Fruit fly (Drosophila melanogaster) whole organism, embryonic: Measurements from ENCODE around the gene rasp.

Experiments
- Ada2b ChIP-seq: fragments of 200-800 bp; sonication (Bioruptor generic); IDR thresholded peaks from 2 replicates; pipeline ENCODE4 v1.3.6; 2022; ENCODE audit warnings: missing biosample characterization, missing genetic modification characterization
- Aef1 ChIP-seq: fragments of 200-800 bp; sonication (Bioruptor generic); IDR thresholded peaks from 3 replicates; pipeline ENCODE4 v1.3.6; 2022; ENCODE audit warnings: missing biosample characterization, missing genetic modification characterization
- Antp ChIP-seq: fragments of 200-800 bp; sonication (Bioruptor generic); optimal IDR thresholded peaks from 3 replicates; lab custom pipeline; 2016; ENCODE audit warnings: missing biosample characterization, missing genetic modification characterization
- Atf-2 ChIP-seq: fragments of 200-800 bp; sonication (Bioruptor generic); optimal IDR thresholded peaks from 2 replicates; lab custom pipeline; 2016; ENCODE audit warnings: missing biosample characterization, missing genetic modification characterization
- Atf6 ChIP-seq: fragments of 200-800 bp; sonication (Bioruptor generic); IDR thresholded peaks from 2 replicates; pipeline ENCODE4 v1.3.6; 2022; ENCODE audit warnings: missing biosample characterization, missing genetic modification characterization
- Bgb ChIP-seq: fragments of 200-800 bp; sonication (Bioruptor generic); IDR thresholded peaks from 2 replicates; pipeline ENCODE4 v1.3.6; 2022; ENCODE audit warnings: missing biosample characterization, missing genetic modification characterization; ENCODE audit not compliant: partially characterized antibody
- BtbVII ChIP-seq: fragments of 200-800 bp; sonication (Bioruptor generic); optimal IDR thresholded peaks from 3 replicates; lab custom pipeline; 2017; ENCODE audit warnings: missing biosample characterization, mild to moderate bottlenecking, missing genetic modification characterization
- CG10462 ChIP-seq: fragments of 200-800 bp; sonication (Bioruptor generic); optimal IDR thresholded peaks from 2 replicates; lab custom pipeline; 2016; ENCODE audit warnings: missing biosample characterization, missing genetic modification characterization
- CG10654 ChIP-seq: fragments of 200-800 bp; sonication (Bioruptor generic); optimal IDR thresholded peaks from 2 replicates; lab custom pipeline; 2016; ENCODE audit warnings: missing biosample characterization, missing genetic modification characterization
- CG14965 ChIP-seq: fragments of 200-800 bp; sonication (Bioruptor generic); optimal IDR thresholded peaks from 2 replicates; lab custom pipeline; 2016; ENCODE audit warnings: missing biosample characterization, missing genetic modification characterization, borderline replicate concordance
- CG15011 ChIP-seq: fragments of 200-800 bp; sonication (Bioruptor generic); optimal IDR thresholded peaks from 3 replicates; lab custom pipeline; 2018; ENCODE audit warnings: missing biosample characterization, mild to moderate bottlenecking, missing genetic modification characterization
- CG15073 ChIP-seq: fragments of 200-800 bp; sonication (Bioruptor generic); optimal IDR thresholded peaks from 2 replicates; lab custom pipeline; 2016; ENCODE audit warnings: missing biosample characterization, missing genetic modification characterization
- CG15601 ChIP-seq: fragments of 200-800 bp; sonication (Bioruptor generic); optimal IDR thresholded peaks from 3 replicates; lab custom pipeline; 2019; ENCODE audit warnings: missing biosample characterization, mild to moderate bottlenecking, missing genetic modification characterization, moderate library complexity
- CG17359 ChIP-seq: fragments of 200-800 bp; sonication (Bioruptor generic); optimal IDR thresholded peaks from 3 replicates; lab custom pipeline; 2018; ENCODE audit warnings: missing biosample characterization, mild to moderate bottlenecking, missing genetic modification characterization, moderate library complexity
- CG4282 ChIP-seq: fragments of 200-800 bp; sonication (Bioruptor generic); optimal IDR thresholded peaks from 2 replicates; lab custom pipeline; 2016; ENCODE audit warnings: missing biosample characterization, missing genetic modification characterization
- CG5245 ChIP-seq: fragments of 200-800 bp; sonication (Bioruptor generic); optimal IDR thresholded peaks from 3 replicates; lab custom pipeline; 2016; ENCODE audit warnings: missing biosample characterization, missing genetic modification characterization
- CHES-1-like ChIP-seq: fragments of 200-800 bp; sonication (Bioruptor generic); optimal IDR thresholded peaks from 2 replicates; lab custom pipeline; 2016; ENCODE audit warnings: missing biosample characterization, missing genetic modification characterization
- D19B ChIP-seq: fragments of 200-800 bp; sonication (Bioruptor generic); optimal IDR thresholded peaks from 2 replicates; lab custom pipeline; 2017; ENCODE audit warnings: missing biosample characterization, mild to moderate bottlenecking, missing genetic modification characterization
- Doc2 ChIP-seq: fragments of 200-800 bp; sonication (Bioruptor generic); IDR thresholded peaks from 2 replicates; pipeline ENCODE4 v1.3.6; 2022; ENCODE audit warnings: missing biosample characterization, missing genetic modification characterization
- Fer1 ChIP-seq: fragments of 200-800 bp; sonication (Bioruptor generic); optimal IDR thresholded peaks from 2 replicates; lab custom pipeline; 2017; ENCODE audit warnings: missing biosample characterization, mild to moderate bottlenecking, missing genetic modification characterization
- HLH54F ChIP-seq: fragments of 200-800 bp; sonication (Bioruptor generic); optimal IDR thresholded peaks from 3 replicates; lab custom pipeline; 2016; ENCODE audit warnings: missing biosample characterization, missing genetic modification characterization
- Mad ChIP-seq: fragments of 200-800 bp; sonication (Bioruptor generic); optimal IDR thresholded peaks from 2 replicates; lab custom pipeline; 2016; ENCODE audit warnings: missing biosample characterization, missing genetic modification characterization
- Med ChIP-seq: fragments of 200-800 bp; sonication (Bioruptor generic); peaks from one replicate; lab custom pipeline; 2016; ENCODE audit warnings: missing biosample characterization, missing genetic modification characterization, mild to moderate bottlenecking, inconsistent platforms, moderate library complexity
- Nf-YA ChIP-seq: fragments of 200-800 bp; sonication (Bioruptor generic); IDR thresholded peaks from 2 replicates; pipeline ENCODE4 v1.3.6; 2022; ENCODE audit warnings: missing biosample characterization, missing genetic modification characterization
- Scr ChIP-seq: fragments of 200-800 bp; sonication (Bioruptor generic); IDR thresholded peaks from 2 replicates; pipeline ENCODE4 v1.3.6; 2022; ENCODE audit warnings: missing biosample characterization, missing genetic modification characterization; ENCODE audit not compliant: partially characterized antibody
- Stat92E ChIP-seq, 3 experiments: fragments of >200 bp in 2 of 3; fragments of 200-800 bp in 1 of 3; sonication (Bioruptor generic) in 1 of 3; optimal IDR thresholded peaks; 2 replicates each; lab custom pipeline; 2017 to 2019; ENCODE audit warnings: missing biosample characterization in 3 of 3, missing genetic modification characterization in 3 of 3, mild to moderate bottlenecking in 1 of 3, moderate library complexity in 1 of 3
- Trl ChIP-seq, 3 experiments: fragments of >200 bp in 2 of 3; fragments of 200-800 bp in 1 of 3; sonication (Bioruptor generic) in 1 of 3; optimal IDR thresholded peaks; 2 replicates in 1 of 3; 3 replicates in 2 of 3; lab custom pipeline; 2016 to 2017; ENCODE audit warnings: missing biosample characterization in 1 of 3, missing genetic modification characterization in 1 of 3
- aop ChIP-seq: fragments of 200-800 bp; sonication (Bioruptor generic); IDR thresholded peaks from 2 replicates; pipeline ENCODE4 v1.3.6; 2022; ENCODE audit warnings: missing biosample characterization, missing genetic modification characterization
- ase ChIP-seq: fragments of 200-800 bp; sonication (Bioruptor generic); IDR thresholded peaks from 3 replicates; pipeline ENCODE4 v1.3.6; 2022; ENCODE audit warnings: missing biosample characterization, missing genetic modification characterization
- crol ChIP-seq: fragments of 200-800 bp; sonication (Bioruptor generic); IDR thresholded peaks from 2 replicates; pipeline ENCODE4 v1.3.6; 2022; ENCODE audit warnings: missing biosample characterization, missing genetic modification characterization
- dmrt99B ChIP-seq: fragments of 200-800 bp; sonication (Bioruptor generic); optimal IDR thresholded peaks from 2 replicates; lab custom pipeline; 2018; ENCODE audit warnings: missing biosample characterization, mild to moderate bottlenecking, missing genetic modification characterization, moderate library complexity
- gcm ChIP-seq: fragments of 200-800 bp; sonication (Bioruptor generic); optimal IDR thresholded peaks from 2 replicates; lab custom pipeline; 2019; ENCODE audit warnings: missing biosample characterization, mild to moderate bottlenecking, missing genetic modification characterization, moderate library complexity
- gt ChIP-seq: fragments of 200-800 bp; sonication (Bioruptor generic); IDR thresholded peaks from 2 replicates; pipeline ENCODE4 v1.3.6; 2022; ENCODE audit warnings: missing biosample characterization, missing genetic modification characterization
- hth ChIP-seq: fragments of >200 bp; optimal IDR thresholded peaks from 2 replicates; lab custom pipeline; 2017; ENCODE audit warnings: inconsistent platforms
- kni ChIP-seq: fragments of 200-800 bp; sonication (Bioruptor generic); optimal IDR thresholded peaks from 3 replicates; lab custom pipeline; 2017; ENCODE audit warnings: mild to moderate bottlenecking, missing biosample characterization, missing genetic modification reagents, missing genetic modification characterization
- lmd ChIP-seq: fragments of 200-800 bp; sonication (Bioruptor generic); IDR thresholded peaks from 2 replicates; pipeline ENCODE4 v1.3.6; 2022; ENCODE audit warnings: missing biosample characterization, missing genetic modification characterization
- mld ChIP-seq: fragments of 200-800 bp; sonication (Bioruptor generic); IDR thresholded peaks from 3 replicates; pipeline ENCODE4 v1.3.6; 2022; ENCODE audit warnings: missing biosample characterization, missing genetic modification characterization; ENCODE audit not compliant: partially characterized antibody
- nau ChIP-seq: fragments of 200-800 bp; sonication (Bioruptor generic); optimal IDR thresholded peaks from 3 replicates; lab custom pipeline; 2017; ENCODE audit warnings: missing biosample characterization, mild to moderate bottlenecking, missing genetic modification characterization, missing genetic modification reagents
- nmo ChIP-seq: fragments of 200-800 bp; sonication (Bioruptor generic); optimal IDR thresholded peaks from 2 replicates; lab custom pipeline; 2018; ENCODE audit warnings: missing biosample characterization, mild to moderate bottlenecking, missing genetic modification characterization, moderate library complexity
- otp ChIP-seq: fragments of 200-800 bp; sonication (Bioruptor generic); IDR thresholded peaks from 3 replicates; pipeline ENCODE4, ENCODE4 v1.3.6; 2022; ENCODE audit warnings: missing biosample characterization, missing genetic modification characterization
- pfk ChIP-seq: fragments of 200-800 bp; sonication (Bioruptor generic); optimal IDR thresholded peaks from 2 replicates; lab custom pipeline; 2018; ENCODE audit warnings: missing biosample characterization, mild to moderate bottlenecking, missing genetic modification characterization, moderate library complexity
- prd ChIP-seq, 3 experiments: fragments of >200 bp in 2 of 3; fragments of 200-800 bp in 1 of 3; sonication (Bioruptor generic) in 1 of 3; optimal IDR thresholded peaks in 2 of 3; IDR thresholded peaks in 1 of 3; 2 replicates in 2 of 3; 3 replicates in 1 of 3; pipeline versions ENCODE4 v1.3.6 to Lab custom; 2017 to 2022; ENCODE audit warnings: missing biosample characterization in 1 of 3, missing genetic modification characterization in 1 of 3
- ro ChIP-seq: fragments of 200-800 bp; sonication (Bioruptor generic); IDR thresholded peaks from 2 replicates; pipeline ENCODE4 v1.3.6; 2022; ENCODE audit warnings: missing biosample characterization, missing genetic modification characterization
- sc ChIP-seq, 3 experiments: fragments of >200 bp in 2 of 3; fragments of 200-800 bp in 1 of 3; sonication (Bioruptor generic) in 1 of 3; optimal IDR thresholded peaks; 2 replicates in 2 of 3; 3 replicates in 1 of 3; lab custom pipeline; 2017; ENCODE audit warnings: mild to moderate bottlenecking in 1 of 3, missing biosample characterization in 1 of 3, missing genetic modification characterization in 1 of 3, missing genetic modification reagents in 1 of 3
- sd ChIP-seq: fragments of 200-800 bp; sonication (Bioruptor generic); optimal IDR thresholded peaks from 3 replicates; lab custom pipeline; 2018; ENCODE audit warnings: missing biosample characterization, mild to moderate bottlenecking, missing genetic modification characterization, moderate library complexity
- sens ChIP-seq: fragments of 200-800 bp; sonication (Bioruptor generic); peaks from one replicate; lab custom pipeline; 2016; ENCODE audit warnings: missing biosample characterization, missing genetic modification characterization
- sr ChIP-seq: fragments of 200-800 bp; sonication (Bioruptor generic); IDR thresholded peaks from 3 replicates; pipeline ENCODE4 v1.3.6; 2022; ENCODE audit warnings: missing biosample characterization, missing genetic modification characterization
- toy ChIP-seq: fragments of 200-800 bp; sonication (Bioruptor generic); IDR thresholded peaks from 2 replicates; pipeline ENCODE4 v1.3.6; 2022; ENCODE audit warnings: missing biosample characterization, missing genetic modification characterization
- vfl ChIP-seq: fragments of 200-800 bp; sonication (Bioruptor generic); optimal IDR thresholded peaks from 2 replicates; lab custom pipeline; 2016; ENCODE audit warnings: missing biosample characterization, missing genetic modification characterization
- zfh1 ChIP-seq: fragments of 200-800 bp; sonication (Bioruptor generic); IDR thresholded peaks from 3 replicates; pipeline ENCODE4 v1.3.6; 2022; ENCODE audit warnings: missing biosample characterization, missing genetic modification characterization

rasp gene

DNA sequence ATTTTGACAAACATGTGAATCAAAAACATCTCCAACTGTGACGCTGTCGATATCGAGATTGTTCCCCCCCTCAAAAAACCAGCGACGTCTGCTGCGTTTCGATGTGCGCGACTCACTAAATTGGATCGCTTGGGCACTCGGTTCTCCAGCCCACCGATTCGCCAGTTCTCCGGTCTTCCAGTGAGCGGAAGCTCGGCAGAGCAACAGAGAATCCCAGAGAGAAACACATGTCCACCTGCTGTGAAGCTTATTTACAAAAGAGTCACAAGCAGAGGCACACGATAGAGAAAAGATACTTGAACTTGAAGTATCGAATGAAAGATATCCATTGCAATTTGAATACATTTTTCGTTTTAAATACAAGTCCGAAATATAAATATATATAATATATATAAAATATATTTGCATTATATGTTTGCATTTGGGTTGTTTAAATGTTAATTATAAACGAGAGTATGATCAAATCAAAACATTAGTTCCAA lies 27.9 kb upstream of the rasp start (continued):
- no peak for TF ChIP-seq CG15073 (GFP tag; lab: Kevin White, UChicago)
- TF ChIP-seq Antp (GFP tag; lab: Kevin White, UChicago), result no peak
- peak; percentile 15; the same call in 1 of the 3 replicates for TF ChIP-seq otp (GFP tag; lab: Robert Waterston, UW)
- no peak for TF ChIP-seq Ada2b (GFP tag; lab: Robert Waterston, UW)
- TF ChIP-seq Scr (GFP tag; lab: Robert Waterston, UW), result no peak
- TF ChIP-seq nmo, result no peak
- no peak for TF ChIP-seq zfh1
- TF ChIP-seq aop, result no peak
- TF ChIP-seq ro, result no peak
- TF ChIP-seq mld, result no peak
- TF ChIP-seq prd (optimal IDR thresholded peaks at IDR 0.05; lab: Kevin White, UChicago), result no peak
- TF ChIP-seq prd (GFP tag; IDR thresholded peaks at IDR 0.05; lab: Robert Waterston, UW), result no peak
- TF ChIP-seq sens, result no peak
- TF ChIP-seq hth (lab: Kevin White, UChicago), result no peak
- TF ChIP-seq kni (GFP tag; lab: Kevin White, UChicago), result no peak
- TF ChIP-seq CG15011, result no peak
- peak; percentile 27 for TF ChIP-seq Fer1 (GFP tag; lab: Kevin White, UChicago)
- TF ChIP-seq CG10654 (GFP tag; lab: Kevin White, UChicago), result no peak
- no peak for TF ChIP-seq HLH54F (GFP tag; lab: Kevin White, UChicago)
- no peak for TF ChIP-seq Atf-2 (GFP tag; lab: Kevin White, UChicago)
- TF ChIP-seq crol (GFP tag; lab: Robert Waterston, UW), result no peak
- TF ChIP-seq Stat92E (GFP tag; optimal IDR thresholded peaks at IDR 0.05; lab: Kevin White, UChicago), result no peak
- TF ChIP-seq lmd (GFP tag; lab: Robert Waterston, UW), result no peak
- TF ChIP-seq Med (GFP tag; lab: Kevin White, UChicago), result peak; percentile 87
- peak; percentile 9 for TF ChIP-seq nau (GFP tag; lab: Kevin White, UChicago)
- no peak for TF ChIP-seq Nf-YA
- TF ChIP-seq gcm (GFP tag; lab: Kevin White, UChicago), result no peak
- TF ChIP-seq CG10462 (GFP tag; lab: Kevin White, UChicago), result no peak
- no peak for TF ChIP-seq CG17359 (tag; lab: Kevin White, UChicago)
- TF ChIP-seq CHES-1-like (GFP tag; lab: Kevin White, UChicago), result no peak
- no peak for TF ChIP-seq sc (optimal IDR thresholded peaks at IDR 0.05; lab: Kevin White, UChicago)
- no peak for TF ChIP-seq sc (GFP tag; optimal IDR thresholded peaks at IDR 0.05; lab: Kevin White, UChicago)
- TF ChIP-seq vfl (GFP tag; lab: Kevin White, UChicago), result no peak
- TF ChIP-seq Bgb, result peak; percentile 36; the same call in 1 of the 2 replicates
- peak; percentile 29 for TF ChIP-seq Atf6 (GFP tag; lab: Robert Waterston, UW)
- peak; percentile 8 for TF ChIP-seq dmrt99B (tag; lab: Kevin White, UChicago)
- TF ChIP-seq Trl (optimal IDR thresholded peaks at IDR 0.05; lab: Kevin White, UChicago), result peak; percentile 49 to 69
- TF ChIP-seq Trl (GFP tag; optimal IDR thresholded peaks at IDR 0.05; lab: Kevin White, UChicago), result no peak
- no peak for TF ChIP-seq CG14965 (GFP tag; lab: Kevin White, UChicago)
- TF ChIP-seq CG5245, result no peak
- no peak for TF ChIP-seq CG4282 (GFP tag; lab: Kevin White, UChicago)
- no peak for TF ChIP-seq toy
- no peak for TF ChIP-seq gt (GFP tag; lab: Robert Waterston, UW)
- no peak for TF ChIP-seq Mad (GFP tag; lab: Kevin White, UChicago)
- TF ChIP-seq Doc2 (GFP tag; lab: Robert Waterston, UW), result no peak
- no peak for TF ChIP-seq ase
- peak; percentile 0 for TF ChIP-seq sd
- peak; percentile 55 for TF ChIP-seq BtbVII
- no peak for TF ChIP-seq sr
- TF ChIP-seq CG15601 (tag; lab: Kevin White, UChicago), result no peak
- no peak for TF ChIP-seq pfk
- no peak for TF ChIP-seq Aef1 (GFP tag; lab: Robert Waterston, UW)
- peak; percentile 93 for TF ChIP-seq D19B (GFP tag; lab: Kevin White, UChicago)
